Worm (Caenorhabditis elegans) whole organism, L3 larva: Measurements from ENCODE around the gene F35D11.4.

Source experiments
- nhr-237 ChIP-seq: fragments of 150-350 bp; optimal IDR thresholded peaks from 2 replicates; lab custom pipeline; 2014; ENCODE audit warnings: missing biosample characterization, missing genetic modification characterization
- sea-2 ChIP-seq: fragments of 150-350 bp; sonication (generic microtip); optimal IDR thresholded peaks from 4 replicates; lab custom pipeline; 2014; ENCODE audit warnings: missing biosample characterization, missing genetic modification reagents, missing genetic modification characterization
- unc-62 ChIP-seq: fragments of 150-350 bp; sonication (generic microtip); optimal IDR thresholded peaks from 4 replicates; lab custom pipeline; 2014; ENCODE audit warnings: missing biosample characterization, missing genetic modification reagents, missing genetic modification characterization
- zag-1 ChIP-seq: fragments of 150-350 bp; optimal IDR thresholded peaks from 2 replicates; lab custom pipeline; 2014; ENCODE audit warnings: missing biosample characterization, missing genetic modification characterization

- TF ChIP-seq sea-2 (GFP tag; lab: Kevin White, UChicago) (no peak), zag-1 (tag; lab: Kevin White, UChicago) (no peak), unc-62 (GFP tag; lab: Kevin White, UChicago) (no peak), nhr-237 (tag; lab: Kevin White, UChicago) (no peak)
These were observed 45.6 kb downstream of the F35D11.4 start, which contains the start of gene lgc-27 for ce11 chrII:4648785-4649184.
